Fruit fly (Drosophila melanogaster): ENCODE results near the gene Acbp6.

DNA sequence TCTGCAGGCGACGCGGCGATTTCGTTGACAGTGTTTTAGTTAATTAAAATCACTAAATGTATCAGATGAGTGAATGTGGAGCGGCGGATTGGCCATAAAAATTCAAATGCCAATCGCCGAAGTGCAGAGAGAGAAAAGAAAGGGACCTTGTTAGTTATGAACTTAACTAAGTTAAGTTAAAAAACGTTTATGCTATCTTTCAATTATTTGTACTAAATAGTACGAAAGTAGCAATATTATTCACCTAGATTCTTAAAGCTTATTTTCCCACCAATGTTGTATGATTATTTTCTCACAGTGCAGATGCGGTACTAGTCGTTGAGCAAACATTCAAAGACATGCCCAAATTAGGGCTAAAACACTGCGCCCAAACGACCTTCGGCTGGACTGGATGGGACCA, 37.9 kb upstream of the Acbp6 start:
- no peak for TF ChIP-seq CG8478 (optimal IDR thresholded peaks at IDR 0.05)
- TF ChIP-seq CTCF (optimal IDR thresholded peaks at IDR 0.05) = no peak

Data from S2 (cell line).